Worm (Caenorhabditis elegans): Measurements from ENCODE around the gene C03G6.21.

ce11 chrV:7387755-7388154 lies 31.2 kb upstream of the C03G6.21 start, which contains the start of gene C02H6.3:
- no peak for TF ChIP-seq klf-2 (GFP tag; conservative IDR thresholded peaks at IDR 0.05)
- TF ChIP-seq cog-1 (tag; optimal IDR thresholded peaks at IDR 0.05): no peak
- TF ChIP-seq ztf-23 (GFP tag; IDR thresholded peaks at IDR 0.05): no peak
- TF ChIP-seq flt-1 (GFP tag; IDR thresholded peaks at IDR 0.05): no peak
- TF ChIP-seq T22C8.4 (GFP tag; IDR thresholded peaks at IDR 0.05): no peak
- TF ChIP-seq tab-1 (GFP tag; IDR thresholded peaks at IDR 0.05): no peak
- no peak for TF ChIP-seq ztf-29 (GFP tag; IDR thresholded peaks at IDR 0.05)
- no peak for TF ChIP-seq ref-1 (GFP tag; conservative IDR thresholded peaks at IDR 0.05)
- TF ChIP-seq med-1 (GFP tag; optimal IDR thresholded peaks at IDR 0.05; ENCODE audit: insufficient read depth): no peak
